Worm (Caenorhabditis elegans): Measurements from ENCODE around the gene C39E9.8.

DNA sequence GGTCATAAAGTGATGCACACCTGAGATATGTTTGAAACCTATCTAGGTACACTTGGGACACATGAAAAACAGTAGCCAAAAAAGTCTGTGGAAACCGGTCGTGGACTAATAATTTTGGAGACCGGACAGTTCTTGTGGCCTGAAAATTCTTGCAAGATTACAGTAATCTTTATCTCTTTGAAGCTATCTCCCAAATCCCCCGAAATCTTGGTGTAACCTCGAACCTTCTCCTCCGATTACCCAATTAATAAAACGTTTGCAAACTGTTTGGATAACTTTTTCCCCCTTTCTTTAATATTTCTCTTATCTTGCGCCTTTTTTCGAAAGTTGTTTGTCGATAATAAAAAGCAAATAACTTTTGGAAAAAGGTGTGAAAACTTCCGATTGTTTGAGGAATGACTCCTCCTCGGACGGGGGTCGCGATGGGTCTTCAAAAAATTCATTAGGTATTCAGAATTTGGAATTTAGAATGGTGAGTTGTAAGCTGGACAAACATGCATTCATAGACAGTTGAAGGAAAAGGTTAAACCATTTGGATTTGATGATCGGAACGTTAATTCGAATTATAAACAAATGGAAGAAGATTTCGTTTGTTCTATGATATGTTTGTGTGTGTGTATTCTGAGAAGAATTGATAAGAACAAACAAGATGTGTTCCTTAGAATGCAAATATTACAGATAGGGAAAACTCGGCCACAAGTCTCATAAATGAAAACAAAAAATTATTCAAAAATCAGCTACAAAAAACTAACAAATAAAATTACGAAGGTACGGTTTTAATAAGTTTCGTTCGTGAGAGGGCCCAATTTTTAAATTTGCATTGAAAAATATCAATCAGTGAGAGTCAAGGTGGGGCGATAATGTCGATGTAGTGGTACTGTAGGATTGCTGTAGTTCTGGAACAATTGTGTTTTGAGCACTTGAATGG is 3.9 kb downstream of the C39E9.8 start:
- TF ChIP-seq nhr-67 (tag; optimal IDR thresholded peaks at IDR 0.05) (no peak), fos-1 (tag; optimal IDR thresholded peaks at IDR 0.05) (no peak), elt-2 (tag; optimal IDR thresholded peaks at IDR 0.05) (no peak), lin-15B (tag; optimal IDR thresholded peaks at IDR 0.05) (no peak), jun-1 (tag; optimal IDR thresholded peaks at IDR 0.05) (no peak), nhr-28 (tag; optimal IDR thresholded peaks at IDR 0.05) (no peak), nhr-237 (tag; optimal IDR thresholded peaks at IDR 0.05) (no peak), lin-39 (tag; optimal IDR thresholded peaks at IDR 0.05) (no peak), elt-3 (tag; optimal IDR thresholded peaks at IDR 0.05) (peak in 1 of 3 experiments; percentile 38), zag-1 (tag; optimal IDR thresholded peaks at IDR 0.05) (no peak)
